Worm (Caenorhabditis elegans) whole organism, young adult: ENCODE measurements around the gene atat-2.

Source experiments
- Y53F4B.3 ChIP-seq: fragments of 200-800 bp; sonication (Bioruptor generic); IDR thresholded peaks from 2 replicates; pipeline ENCODE4 v1.3.6; 2022; ENCODE audit warnings: missing genetic modification reagents, missing genetic modification characterization, missing compliant biosample characterization
- gei-17 ChIP-seq: fragments of 200-800 bp; sonication (Bioruptor generic); optimal IDR thresholded peaks from 2 replicates; lab custom pipeline; 2018; ENCODE audit warnings: mild to moderate bottlenecking, missing genetic modification characterization, missing compliant biosample characterization
- hlh-12 ChIP-seq: sonication (generic microtip); optimal IDR thresholded peaks from 2 replicates; lab custom pipeline; 2016; ENCODE audit warnings: missing genetic modification characterization, missing compliant biosample characterization
- lsl-1 ChIP-seq: fragments of 200-800 bp; sonication (Bioruptor generic); optimal IDR thresholded peaks from 2 replicates; lab custom pipeline; 2018; ENCODE audit warnings: mild to moderate bottlenecking, missing genetic modification characterization, moderate library complexity, missing compliant biosample characterization
- madf-10 ChIP-seq: sonication (generic microtip); optimal IDR thresholded peaks from 2 replicates; lab custom pipeline; 2016; ENCODE audit warnings: mild to moderate bottlenecking, missing genetic modification characterization, missing compliant biosample characterization
- nfyb-1 ChIP-seq: fragments of 200-800 bp; sonication (Bioruptor generic); IDR thresholded peaks from 2 replicates; pipeline ENCODE4 v1.3.6; 2022; ENCODE audit warnings: missing genetic modification reagents, missing genetic modification characterization, missing compliant biosample characterization
- nhr-80 ChIP-seq: sonication (generic microtip); optimal IDR thresholded peaks from 2 replicates; lab custom pipeline; 2016; ENCODE audit warnings: missing genetic modification characterization, missing compliant biosample characterization
- nhr-90 ChIP-seq: sonication (generic microtip); optimal IDR thresholded peaks from 2 replicates; lab custom pipeline; 2016; ENCODE audit warnings: missing genotype, mild to moderate bottlenecking, missing genetic modification characterization, missing compliant biosample characterization

DNA sequence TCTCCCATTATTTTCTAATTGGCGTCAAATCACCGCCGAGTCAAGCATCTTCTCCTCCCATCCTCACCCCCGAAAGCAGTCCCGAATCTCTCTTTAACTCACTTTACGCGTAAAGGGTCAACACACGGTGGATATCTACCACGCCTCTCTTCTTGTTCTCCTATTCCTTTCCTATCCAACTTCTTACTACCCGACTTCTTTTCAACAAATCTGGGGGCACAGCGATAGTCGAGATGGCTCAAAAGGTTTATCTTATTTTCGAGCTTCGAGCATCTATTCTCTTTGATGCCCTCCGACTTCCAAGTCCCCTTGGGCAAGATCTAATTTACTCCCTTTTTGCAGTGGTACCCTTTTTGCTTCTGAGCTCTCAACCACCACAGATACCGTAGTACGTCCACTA is 10.3 kb downstream of the atat-2 start:
- TF ChIP-seq gei-17 (GFP tag; lab: Kevin White, UChicago), result no peak
- TF ChIP-seq hlh-12 (tag; lab: Kevin White, UChicago), result no peak
- no peak for TF ChIP-seq nfyb-1 (GFP tag; lab: Robert Waterston, UW)
- no peak for TF ChIP-seq lsl-1 (GFP tag; lab: Kevin White, UChicago)
- no peak for TF ChIP-seq nhr-90 (tag; lab: Kevin White, UChicago)
- TF ChIP-seq Y53F4B.3 (GFP tag; lab: Robert Waterston, UW), result no peak
- TF ChIP-seq nhr-80, result no peak
- TF ChIP-seq madf-10, result no peak
